Worm (Caenorhabditis elegans): ENCODE data around the gene slrp-1.

ce11 chrV:13566967-13567366 is 1.3 kb downstream of the slrp-1 start:
- TF ChIP-seq scrt-1 (GFP tag; IDR thresholded peaks at IDR 0.05) (no peak), hnd-1 (tag; optimal IDR thresholded peaks at IDR 0.05) (no peak), ceh-13 (GFP tag; optimal IDR thresholded peaks at IDR 0.05) (no peak), aly-1 (tag; optimal IDR thresholded peaks at IDR 0.05) (no peak), ama-1 (optimal IDR thresholded peaks at IDR 0.05) (no peak), tbx-37 (GFP tag; conservative IDR thresholded peaks at IDR 0.05) (no peak), hmbx-1 (tag; optimal IDR thresholded peaks at IDR 0.05) (no peak), hmg-4 (GFP tag; optimal IDR thresholded peaks at IDR 0.05) (no peak), F13C5.2 (tag; optimal IDR thresholded peaks at IDR 0.05) (no peak), sea-1 (GFP tag; conservative IDR thresholded peaks at IDR 0.05) (no peak)

Measured in whole organism, early embryonic.